Worm (Caenorhabditis elegans): ENCODE measurements around the gene fbxb-55.

Gene fbxb-55

ce11 chrIV:4024159-4025004, 44.2 kb upstream of the fbxb-55 start:
- no peak for TF ChIP-seq nhr-28 (tag; optimal IDR thresholded peaks at IDR 0.05)
- peak; percentile 8 for TF ChIP-seq hlh-1 (tag; optimal IDR thresholded peaks at IDR 0.05)
- no peak for TF ChIP-seq ces-1 (GFP tag; optimal IDR thresholded peaks at IDR 0.05)
- peak; percentile 34 for TF ChIP-seq pha-4 (tag; optimal IDR thresholded peaks at IDR 0.05)
- TF ChIP-seq zip-8 (tag; optimal IDR thresholded peaks at IDR 0.05): peak; percentile 55
- no peak for TF ChIP-seq unc-39 (tag; optimal IDR thresholded peaks at IDR 0.05)
- TF ChIP-seq blmp-1 (tag; optimal IDR thresholded peaks at IDR 0.05): no peak
- peak; percentile 33 for TF ChIP-seq nhr-237 (tag; optimal IDR thresholded peaks at IDR 0.05)
- no peak for TF ChIP-seq sptf-1 (tag; optimal IDR thresholded peaks at IDR 0.05)
- TF ChIP-seq ceh-39 (tag; optimal IDR thresholded peaks at IDR 0.05): no peak

DNA sequence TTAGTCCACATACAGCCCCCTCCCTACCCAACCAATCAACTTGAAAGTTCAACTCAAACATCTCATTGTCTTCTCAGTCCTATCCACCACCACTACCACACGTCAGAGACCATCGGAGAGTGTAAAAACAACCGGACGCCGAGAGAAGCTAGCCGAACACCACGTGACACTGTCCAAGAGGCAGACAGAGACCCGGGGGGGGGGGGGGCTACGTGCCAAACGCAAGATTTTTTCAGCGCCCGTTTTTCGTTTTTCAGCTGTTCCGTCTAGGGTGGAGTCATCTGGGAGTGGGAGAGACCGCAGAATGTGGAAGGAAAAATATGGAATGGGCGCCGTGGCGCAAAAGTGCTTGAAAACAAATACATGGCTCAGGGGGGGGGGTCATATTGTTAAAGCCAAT, 42.7 kb upstream of the fbxb-55 start:
- peak; percentile 12 for TF ChIP-seq hlh-1 (tag; optimal IDR thresholded peaks at IDR 0.05)
- no peak for TF ChIP-seq lsy-2 (tag; optimal IDR thresholded peaks at IDR 0.05)
- TF ChIP-seq flh-1 (GFP tag; optimal IDR thresholded peaks at IDR 0.05): no peak
- TF ChIP-seq unc-62 (GFP tag; optimal IDR thresholded peaks at IDR 0.05): no peak

DNA sequence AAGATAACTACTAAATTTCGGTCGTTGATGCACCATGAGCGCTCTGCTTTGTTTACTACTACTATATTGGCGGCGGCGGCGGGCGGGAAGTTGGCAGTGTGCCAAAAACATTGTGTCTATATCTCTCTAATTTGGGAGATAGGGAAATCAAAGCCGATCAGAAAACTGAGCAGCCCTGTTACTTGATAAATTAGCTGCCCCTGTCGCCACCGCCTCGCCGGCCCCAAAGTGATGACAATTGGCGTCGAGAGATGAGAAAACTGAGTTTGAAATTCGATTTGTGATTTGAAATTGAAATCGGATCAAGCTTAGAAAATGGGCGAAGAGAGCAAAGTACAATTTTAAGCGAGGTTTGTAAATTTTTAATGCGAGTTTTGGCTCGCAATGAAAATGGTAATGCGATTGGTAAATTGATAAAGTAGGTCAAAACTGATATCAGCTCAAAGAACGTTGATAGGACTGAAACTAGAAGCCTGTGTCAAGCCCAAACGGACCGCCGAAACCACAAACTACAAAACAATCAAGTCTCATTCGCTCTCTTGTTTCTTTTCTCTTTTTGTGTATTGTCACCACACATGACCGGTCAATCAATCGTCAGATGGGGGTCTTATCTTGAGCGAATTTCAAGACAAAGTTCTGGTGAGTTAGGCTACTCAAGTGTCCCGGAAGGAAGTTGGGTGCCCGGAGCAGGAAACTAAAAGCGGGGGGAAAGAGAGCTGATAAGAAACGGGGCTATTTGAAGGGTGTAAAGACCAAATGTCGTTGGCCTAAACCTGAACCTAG, 41.3 kb upstream of the fbxb-55 start:
- TF ChIP-seq sem-2 (GFP tag; optimal IDR thresholded peaks at IDR 0.05) (no peak), hlh-1 (tag; optimal IDR thresholded peaks at IDR 0.05) (peak; percentile 14), unc-120 (tag; optimal IDR thresholded peaks at IDR 0.05; ENCODE audit: poor library complexity, severe bottlenecking) (peak; percentile 39)

DNA sequence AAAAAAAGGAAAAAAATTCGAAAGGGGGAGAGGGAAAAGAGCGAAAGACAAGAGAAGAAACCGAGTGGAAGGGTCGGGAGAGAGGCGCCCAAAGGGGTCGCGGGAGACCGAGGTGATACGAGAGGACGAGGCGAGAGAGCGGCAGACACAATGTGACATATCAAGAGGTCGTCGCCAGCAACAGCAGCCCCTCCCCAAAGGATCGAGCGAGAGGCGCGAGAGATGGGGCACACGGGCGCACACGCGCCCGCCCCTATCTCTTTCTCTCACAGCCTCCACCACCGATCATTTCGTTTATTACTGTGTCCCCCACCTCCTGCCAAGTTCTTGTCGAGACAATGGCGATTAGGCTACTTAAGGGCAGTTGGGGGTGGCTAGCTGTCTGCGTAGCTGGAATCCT, 40.4 kb upstream of the fbxb-55 start:
- TF ChIP-seq flh-1 (GFP tag; optimal IDR thresholded peaks at IDR 0.05): no peak
- peak; percentile 21 for TF ChIP-seq hlh-1 (tag; optimal IDR thresholded peaks at IDR 0.05)
- peak; percentile 1 for TF ChIP-seq pha-4 (tag; optimal IDR thresholded peaks at IDR 0.05)
- peak; percentile 55 for TF ChIP-seq unc-62 (GFP tag; optimal IDR thresholded peaks at IDR 0.05)
- no peak for TF ChIP-seq ztf-11 (tag; optimal IDR thresholded peaks at IDR 0.05)
- TF ChIP-seq drap-1 (GFP tag; optimal IDR thresholded peaks at IDR 0.05): peak; percentile 10
- peak; percentile 89 for TF ChIP-seq unc-120 (tag; optimal IDR thresholded peaks at IDR 0.05; ENCODE audit: poor library complexity, severe bottlenecking)

ce11 chrIV:4029288-4029687, 39.3 kb upstream of the fbxb-55 start:
- TF ChIP-seq mls-2 (tag; optimal IDR thresholded peaks at IDR 0.05) (no peak), unc-62 (GFP tag; optimal IDR thresholded peaks at IDR 0.05) (no peak), nhr-237 (tag; optimal IDR thresholded peaks at IDR 0.05) (no peak), snpc-4 (tag; optimal IDR thresholded peaks at IDR 0.05) (no peak), mab-5 (tag; optimal IDR thresholded peaks at IDR 0.05) (no peak), sptf-1 (tag; optimal IDR thresholded peaks at IDR 0.05) (no peak), lin-32 (GFP tag; optimal IDR thresholded peaks at IDR 0.05) (no peak), mep-1 (tag; optimal IDR thresholded peaks at IDR 0.05) (no peak), ceh-83 (GFP tag; optimal IDR thresholded peaks at IDR 0.05) (no peak), hlh-1 (tag; optimal IDR thresholded peaks at IDR 0.05) (no peak), unc-120 (tag; optimal IDR thresholded peaks at IDR 0.05; ENCODE audit: poor library complexity, severe bottlenecking) (no peak), elt-3 (tag; optimal IDR thresholded peaks at IDR 0.05) (no peak), nhr-12 (tag; optimal IDR thresholded peaks at IDR 0.05) (no peak), pha-4 (tag; optimal IDR thresholded peaks at IDR 0.05) (no peak)

DNA sequence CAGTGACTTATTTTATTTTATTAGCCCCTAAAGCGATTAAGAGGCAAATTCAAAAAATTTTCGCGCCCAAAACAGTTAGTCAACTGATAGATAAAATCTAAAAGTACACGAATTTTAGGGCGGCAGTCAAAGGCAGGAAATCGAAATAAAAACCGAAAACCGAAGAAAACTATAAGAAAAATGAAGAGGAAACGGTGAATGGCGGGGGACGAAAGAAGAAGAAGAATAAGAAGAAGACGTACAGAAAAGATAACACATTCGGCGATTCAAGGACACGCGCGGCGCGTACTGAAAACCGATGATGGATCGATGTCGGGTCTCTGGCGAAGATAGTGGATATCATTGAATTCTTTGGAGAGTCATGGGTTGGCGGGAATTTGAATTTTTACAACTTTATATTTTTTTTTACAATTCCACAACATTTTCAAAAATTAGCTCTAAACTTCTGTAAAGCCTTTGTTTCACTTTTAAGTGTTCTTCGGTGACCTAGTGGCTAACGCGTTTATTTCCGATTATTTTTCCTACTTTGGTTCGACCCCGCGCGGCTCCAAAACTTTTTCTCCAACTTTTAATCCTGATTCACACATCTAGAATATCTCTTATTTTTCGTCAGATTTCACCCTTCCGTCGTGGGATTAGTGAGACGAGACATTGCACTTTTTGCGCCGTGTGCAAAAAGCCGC, 37.5 kb upstream of the fbxb-55 start:
- TF ChIP-seq elt-3 (tag; optimal IDR thresholded peaks at IDR 0.05) (no peak), ceh-43 (GFP tag; optimal IDR thresholded peaks at IDR 0.05) (no peak), mep-1 (tag; optimal IDR thresholded peaks at IDR 0.05) (no peak), M03D4.4 (tag; optimal IDR thresholded peaks at IDR 0.05) (no peak), cnd-1 (tag; optimal IDR thresholded peaks at IDR 0.05) (no peak), unc-62 (GFP tag; optimal IDR thresholded peaks at IDR 0.05) (no peak)
